Fruit fly (Drosophila melanogaster): ENCODE measurements around the gene CG4382.

The CG4382 gene

dm6 chr2L:9562713-9563112, 38.0 kb downstream of the CG4382 start:
- TF ChIP-seq h (optimal IDR thresholded peaks at IDR 0.05) (no peak), Sin3A (optimal IDR thresholded peaks at IDR 0.05) (no peak), psq (optimal IDR thresholded peaks at IDR 0.05) (no peak), ttk (optimal IDR thresholded peaks at IDR 0.05) (no peak), insv (optimal IDR thresholded peaks at IDR 0.05) (no peak), Myc (optimal IDR thresholded peaks at IDR 0.05) (no peak)

- TF ChIP-seq ttk (optimal IDR thresholded peaks at IDR 0.05) (no peak), Sin3A (optimal IDR thresholded peaks at IDR 0.05) (no peak), insv (optimal IDR thresholded peaks at IDR 0.05) (no peak)
Measured at dm6 chr2L:9560045-9560587, 40.6 kb downstream of the CG4382 start.

DNA sequence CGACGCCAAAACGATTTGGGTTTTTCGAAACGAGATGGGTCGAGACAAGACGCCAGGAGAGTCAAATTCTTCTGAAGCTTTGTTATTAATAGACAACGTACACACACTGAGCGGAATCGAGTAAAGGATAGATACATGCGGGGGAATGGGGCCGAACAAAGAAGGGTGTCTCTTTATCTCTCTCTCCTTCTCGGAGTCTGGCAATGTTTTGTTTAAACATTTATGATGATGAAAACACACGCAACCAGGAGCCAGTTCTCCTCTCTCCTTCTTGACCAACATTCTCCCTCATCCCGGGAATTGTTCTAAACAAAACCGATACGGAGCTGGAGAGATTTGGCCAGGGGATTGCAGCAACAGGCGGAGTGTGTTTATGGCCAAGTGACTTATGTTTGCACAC, 42.8 kb downstream of the CG4382 start:
- no peak for TF ChIP-seq ttk (optimal IDR thresholded peaks at IDR 0.05)
- TF ChIP-seq psq (optimal IDR thresholded peaks at IDR 0.05): no peak
- no peak for TF ChIP-seq Sin3A (optimal IDR thresholded peaks at IDR 0.05)
- no peak for TF ChIP-seq h (optimal IDR thresholded peaks at IDR 0.05)
- no peak for TF ChIP-seq Myc (optimal IDR thresholded peaks at IDR 0.05)
- no peak for TF ChIP-seq insv (optimal IDR thresholded peaks at IDR 0.05)

DNA sequence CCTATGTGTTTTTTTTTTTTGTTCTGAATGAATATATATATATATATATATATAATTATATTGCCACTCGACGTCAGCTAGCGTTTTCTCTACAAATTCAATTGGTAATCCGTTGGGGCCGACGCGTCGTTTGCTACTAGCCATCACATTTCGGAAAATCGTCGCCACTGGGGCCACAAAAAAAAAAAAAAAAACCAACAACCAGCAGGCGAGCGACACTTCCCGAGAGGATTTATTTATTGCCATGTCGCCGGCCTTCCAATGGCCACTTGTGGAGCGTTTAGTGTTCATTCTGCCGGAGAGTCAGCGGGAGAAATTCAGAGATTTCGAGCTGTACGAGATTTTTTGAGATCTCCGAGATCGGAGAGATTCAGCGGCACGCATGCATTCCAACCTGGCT, 49.8 kb downstream of the CG4382 start:
- TF ChIP-seq h (optimal IDR thresholded peaks at IDR 0.05): no peak
- no peak for TF ChIP-seq insv (optimal IDR thresholded peaks at IDR 0.05)
- no peak for TF ChIP-seq psq (optimal IDR thresholded peaks at IDR 0.05)
- TF ChIP-seq Myc (optimal IDR thresholded peaks at IDR 0.05): no peak
- TF ChIP-seq Sin3A (optimal IDR thresholded peaks at IDR 0.05): no peak
- no peak for TF ChIP-seq ttk (optimal IDR thresholded peaks at IDR 0.05)
